Worm (Caenorhabditis elegans) whole organism, early embryonic: ENCODE measurements around the gene Y54F10BM.9.

Source experiments
- B0310.2 ChIP-seq: sonication (generic microtip); optimal IDR thresholded peaks from 2 replicates; lab custom pipeline; 2016; ENCODE audit warnings: mild to moderate bottlenecking, missing genetic modification characterization, missing compliant biosample characterization
- ama-1 ChIP-seq: fragments of 150-350 bp; optimal IDR thresholded peaks from 2 replicates; lab custom pipeline; 2014

DNA sequence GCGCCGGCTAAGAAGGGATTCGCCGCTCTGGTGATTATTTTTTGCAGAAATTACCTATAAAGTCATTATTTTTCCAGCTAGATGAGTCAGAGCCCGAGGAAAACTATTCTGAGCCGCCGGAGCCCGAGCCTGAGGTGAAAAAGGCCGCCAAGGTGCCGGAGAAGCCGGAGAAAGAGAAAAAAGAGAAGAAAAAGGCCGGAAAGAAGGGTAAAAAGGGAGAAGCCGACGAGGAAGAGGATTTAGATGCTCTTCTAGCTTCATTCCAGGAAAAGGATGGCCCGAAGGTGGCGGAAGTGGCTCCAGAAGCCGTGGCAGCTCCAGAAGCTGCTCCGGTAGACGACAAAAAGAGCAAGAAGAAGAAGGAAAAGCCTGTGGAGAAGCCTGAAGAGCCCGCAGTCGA, 10.0 kb upstream of the Y54F10BM.9 start:
- TF ChIP-seq ama-1 (lab: Kevin White, UChicago) (no peak), B0310.2 (tag; lab: Kevin White, UChicago) (no peak)
